Worm (Caenorhabditis elegans) whole organism, mixed stage, embryonic: ENCODE measurements around the gene srh-137.

ENCODE experiments used
- M03D4.4 ChIP-seq: sonication (generic microtip); optimal IDR thresholded peaks from 2 replicates; lab custom pipeline; 2017; ENCODE audit warnings: mild to moderate bottlenecking, missing genetic modification characterization, missing compliant biosample characterization
- bed-3 ChIP-seq: fragments of 200-800 bp; sonication (Bioruptor generic); optimal IDR thresholded peaks from 3 replicates; lab custom pipeline; 2018; ENCODE audit warnings: mild to moderate bottlenecking, missing genetic modification characterization, moderate library complexity, missing compliant biosample characterization
- blmp-1 ChIP-seq: fragments of 150-350 bp; optimal IDR thresholded peaks from 2 replicates; lab custom pipeline; 2014; ENCODE audit warnings: missing biosample characterization, missing genetic modification characterization
- ceh-39 ChIP-seq: fragments of 150-350 bp; optimal IDR thresholded peaks from 2 replicates; lab custom pipeline; 2014; ENCODE audit warnings: missing biosample characterization, missing genetic modification characterization
- ceh-43 ChIP-seq: fragments of 200-800 bp; sonication (Bioruptor generic); optimal IDR thresholded peaks from 2 replicates; lab custom pipeline; 2018; ENCODE audit warnings: mild to moderate bottlenecking, missing genetic modification characterization, moderate library complexity, missing compliant biosample characterization
- ceh-83 ChIP-seq: fragments of 200-800 bp; sonication (Bioruptor generic); optimal IDR thresholded peaks from 2 replicates; lab custom pipeline; 2018; ENCODE audit warnings: mild to moderate bottlenecking, missing genetic modification characterization, missing compliant biosample characterization
- cnd-1 ChIP-seq: fragments of 200-800 bp; sonication (Bioruptor generic); optimal IDR thresholded peaks from 2 replicates; lab custom pipeline; 2018; ENCODE audit warnings: mild to moderate bottlenecking, missing genetic modification characterization, missing compliant biosample characterization
- drap-1 ChIP-seq: fragments of 200-800 bp; sonication (Bioruptor generic); optimal IDR thresholded peaks from 3 replicates; lab custom pipeline; 2018; ENCODE audit warnings: mild to moderate bottlenecking, missing genetic modification characterization, missing compliant biosample characterization
- elt-1 ChIP-seq: sonication (generic microtip); optimal IDR thresholded peaks from 2 replicates; lab custom pipeline; 2017; ENCODE audit warnings: missing genetic modification characterization, mild to moderate bottlenecking, missing compliant biosample characterization, antibody characterized with exemption, moderate library complexity, borderline replicate concordance; ENCODE audit not compliant: insufficient read depth
- elt-3 ChIP-seq: fragments of 150-350 bp; optimal IDR thresholded peaks from 2 replicates; lab custom pipeline; 2014; ENCODE audit warnings: missing biosample characterization, missing genetic modification characterization
- ham-2 ChIP-seq: fragments of 200-800 bp; sonication (Bioruptor generic); optimal IDR thresholded peaks from 2 replicates; lab custom pipeline; 2018; ENCODE audit warnings: mild to moderate bottlenecking, missing genetic modification characterization, missing compliant biosample characterization
- hlh-1 ChIP-seq: fragments of 150-350 bp; optimal IDR thresholded peaks from 2 replicates; lab custom pipeline; 2014; ENCODE audit warnings: missing biosample characterization, missing genetic modification reagents, missing genetic modification characterization
- lin-13 ChIP-seq: fragments of 150-350 bp; optimal IDR thresholded peaks from 2 replicates; lab custom pipeline; 2014; ENCODE audit warnings: missing biosample characterization, missing genetic modification characterization
- lin-32 ChIP-seq: fragments of 200-800 bp; sonication (Bioruptor generic); optimal IDR thresholded peaks from 2 replicates; lab custom pipeline; 2018; ENCODE audit warnings: mild to moderate bottlenecking, missing genetic modification characterization, missing compliant biosample characterization
- lsy-2 ChIP-seq: fragments of 150-350 bp; optimal IDR thresholded peaks from 2 replicates; lab custom pipeline; 2014; ENCODE audit warnings: missing biosample characterization, missing genetic modification characterization
- mab-5 ChIP-seq: fragments of 150-350 bp; optimal IDR thresholded peaks from 2 replicates; lab custom pipeline; 2014; ENCODE audit warnings: missing biosample characterization, missing genetic modification characterization
- mep-1 ChIP-seq: fragments of 150-350 bp; optimal IDR thresholded peaks from 2 replicates; lab custom pipeline; 2017; ENCODE audit warnings: missing biosample characterization, missing genetic modification reagents, missing genetic modification characterization, inconsistent platforms
- mls-2 ChIP-seq: sonication (generic microtip); optimal IDR thresholded peaks from 2 replicates; lab custom pipeline; 2016; ENCODE audit warnings: mild to moderate bottlenecking, missing genetic modification characterization, moderate library complexity, missing compliant biosample characterization
- nhr-12 ChIP-seq: fragments of 150-350 bp; optimal IDR thresholded peaks from 2 replicates; lab custom pipeline; 2014; ENCODE audit warnings: missing biosample characterization, missing genetic modification characterization
- nhr-2 ChIP-seq: fragments of 150-350 bp; optimal IDR thresholded peaks from 2 replicates; lab custom pipeline; 2014; ENCODE audit warnings: missing biosample characterization, missing genetic modification characterization
- nhr-237 ChIP-seq: fragments of 150-350 bp; optimal IDR thresholded peaks from 2 replicates; lab custom pipeline; 2014; ENCODE audit warnings: missing biosample characterization, missing genetic modification characterization
- nhr-76 ChIP-seq: sonication (generic microtip); optimal IDR thresholded peaks from 2 replicates; lab custom pipeline; 2017; ENCODE audit warnings: missing biosample characterization, missing genetic modification characterization
- pha-4 ChIP-seq: fragments of 150-350 bp; optimal IDR thresholded peaks from 2 replicates; lab custom pipeline; 2018; ENCODE audit warnings: missing biosample characterization, missing genetic modification reagents, missing genetic modification characterization
- sem-2 ChIP-seq: fragments of 200-800 bp; sonication (Bioruptor generic); optimal IDR thresholded peaks from 2 replicates; lab custom pipeline; 2018; ENCODE audit warnings: mild to moderate bottlenecking, missing genetic modification characterization, missing compliant biosample characterization
- snpc-4 ChIP-seq: fragments of 150-350 bp; optimal IDR thresholded peaks from 2 replicates; lab custom pipeline; 2014; ENCODE audit warnings: missing biosample characterization, missing genetic modification characterization
- sptf-1 ChIP-seq: sonication (generic microtip); optimal IDR thresholded peaks from 2 replicates; lab custom pipeline; 2017; ENCODE audit warnings: mild to moderate bottlenecking, missing genetic modification characterization, moderate library complexity, missing compliant biosample characterization
- unc-120 ChIP-seq: sonication (generic microtip); optimal IDR thresholded peaks from 2 replicates; lab custom pipeline; 2017; ENCODE audit warnings: missing genetic modification characterization, missing compliant biosample characterization; ENCODE audit not compliant: poor library complexity, severe bottlenecking
- unc-62 ChIP-seq: fragments of 150-350 bp; optimal IDR thresholded peaks from 2 replicates; lab custom pipeline; 2014; ENCODE audit warnings: missing biosample characterization, missing genetic modification reagents, missing genetic modification characterization
- zip-8 ChIP-seq: fragments of 150-350 bp; optimal IDR thresholded peaks from 2 replicates; lab custom pipeline; 2014; ENCODE audit warnings: missing biosample characterization, missing genetic modification characterization
- ztf-11 ChIP-seq: fragments of 150-350 bp; optimal IDR thresholded peaks from 2 replicates; lab custom pipeline; 2014; ENCODE audit warnings: missing biosample characterization, missing genetic modification characterization

Gene srh-137

DNA sequence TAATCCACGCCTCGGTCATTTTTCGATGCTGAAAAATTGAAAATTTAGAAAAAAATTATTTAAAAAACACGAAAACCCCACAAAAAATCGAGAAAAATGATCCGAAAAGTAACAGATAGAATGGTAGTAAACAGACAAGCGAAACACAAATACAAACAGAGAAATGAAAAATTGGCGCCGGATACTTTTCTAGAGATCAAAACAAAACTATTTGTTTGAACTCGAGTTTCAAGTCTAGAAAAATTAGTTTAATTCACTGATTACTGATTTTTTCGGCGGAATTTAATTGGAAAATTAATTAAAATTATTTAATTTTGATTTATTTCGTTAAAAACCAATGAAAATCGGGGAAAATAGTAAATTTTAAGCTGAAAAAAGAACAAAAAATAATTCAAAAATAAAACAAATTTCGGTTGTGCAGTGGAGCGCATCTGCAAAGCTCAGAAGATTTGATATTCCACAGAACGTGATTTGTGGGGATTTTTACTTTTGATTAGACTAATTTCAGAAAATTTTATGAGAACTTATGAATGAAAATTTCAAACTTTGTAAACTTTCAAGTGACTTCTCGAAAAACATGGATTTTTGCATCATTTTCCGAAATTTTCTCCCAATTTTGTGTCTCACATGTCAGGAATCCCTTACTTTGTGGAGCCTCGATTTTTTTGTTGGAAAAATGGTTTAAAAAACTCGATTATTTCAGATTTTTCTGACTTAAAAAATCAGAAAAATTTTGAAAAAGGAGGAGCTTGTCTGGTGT lies 29.9 kb upstream of the srh-137 start, which contains the start of gene gyg-2:
gyg-2 (minus strand) TSS at position 28 of the 760 bp plus-strand sequence.
- TF ChIP-seq lin-13 (tag; lab: Kevin White, UChicago) (no peak), hlh-1 (no peak), ham-2 (GFP tag; lab: Kevin White, UChicago) (no peak), nhr-76 (tag; lab: Kevin White, UChicago) (no peak), elt-1 (tag; lab: Kevin White, UChicago) (no peak), M03D4.4 (tag; lab: Kevin White, UChicago) (no peak), zip-8 (tag; lab: Kevin White, UChicago) (no peak), snpc-4 (no peak), mls-2 (tag; lab: Kevin White, UChicago) (no peak), sem-2 (GFP tag; lab: Kevin White, UChicago) (no peak), lin-32 (GFP tag; lab: Kevin White, UChicago) (no peak), unc-62 (no peak), bed-3 (GFP tag; lab: Kevin White, UChicago) (no peak), mep-1 (tag; lab: Kevin White, UChicago) (no peak), ztf-11 (tag; lab: Kevin White, UChicago) (no peak), blmp-1 (tag; lab: Kevin White, UChicago) (no peak), ceh-83 (GFP tag; lab: Kevin White, UChicago) (no peak), unc-120 (tag; lab: Kevin White, UChicago) (no peak), drap-1 (GFP tag; lab: Kevin White, UChicago) (no peak)

DNA sequence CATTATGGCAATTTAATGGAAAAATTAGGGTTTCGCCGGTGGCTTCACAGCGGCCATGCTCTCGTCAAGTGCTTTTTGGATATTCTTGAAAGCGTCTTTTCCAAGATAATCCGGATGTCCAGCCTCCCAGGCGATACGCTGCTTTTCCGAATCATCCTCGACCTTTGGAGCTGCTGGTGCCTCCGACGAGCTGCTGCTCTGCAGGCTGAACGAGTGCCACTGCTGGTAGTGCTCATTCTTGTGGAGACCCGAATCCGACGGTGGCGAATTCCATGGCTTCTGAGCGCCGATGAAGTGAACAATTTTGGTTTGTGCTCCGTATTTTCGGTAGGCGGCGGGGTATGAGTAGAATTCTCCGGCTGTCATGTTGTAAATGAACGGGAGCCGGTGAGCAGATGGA lies 28.7 kb upstream of the srh-137 start:
- no peak for TF ChIP-seq ztf-11 (tag; lab: Kevin White, UChicago)

DNA sequence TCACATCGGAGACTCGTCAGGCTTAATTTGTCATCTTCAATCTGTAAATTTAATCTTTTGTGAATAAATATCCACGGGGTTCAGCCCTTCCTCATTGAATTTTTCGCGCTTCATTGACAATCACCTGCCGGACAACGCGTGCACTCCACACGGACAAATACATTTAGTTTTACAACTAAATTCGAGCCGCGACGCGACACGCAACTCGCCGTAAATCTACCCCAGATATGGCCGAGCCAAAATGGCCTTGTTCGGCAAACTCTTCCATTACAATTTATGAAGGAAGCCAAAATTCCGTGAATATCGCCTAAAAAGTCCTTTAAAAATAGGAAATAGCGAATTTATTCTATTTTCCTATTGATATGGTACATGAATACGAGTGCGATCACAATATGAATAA lies 28.3 kb upstream of the srh-137 start:
- TF ChIP-seq nhr-12 (no peak), lin-32 (GFP tag; lab: Kevin White, UChicago) (no peak), lsy-2 (tag; lab: Kevin White, UChicago) (no peak), mep-1 (tag; lab: Kevin White, UChicago) (no peak), elt-3 (tag; lab: Kevin White, UChicago) (no peak), unc-120 (tag; lab: Kevin White, UChicago) (no peak), ceh-83 (GFP tag; lab: Kevin White, UChicago) (no peak)

DNA sequence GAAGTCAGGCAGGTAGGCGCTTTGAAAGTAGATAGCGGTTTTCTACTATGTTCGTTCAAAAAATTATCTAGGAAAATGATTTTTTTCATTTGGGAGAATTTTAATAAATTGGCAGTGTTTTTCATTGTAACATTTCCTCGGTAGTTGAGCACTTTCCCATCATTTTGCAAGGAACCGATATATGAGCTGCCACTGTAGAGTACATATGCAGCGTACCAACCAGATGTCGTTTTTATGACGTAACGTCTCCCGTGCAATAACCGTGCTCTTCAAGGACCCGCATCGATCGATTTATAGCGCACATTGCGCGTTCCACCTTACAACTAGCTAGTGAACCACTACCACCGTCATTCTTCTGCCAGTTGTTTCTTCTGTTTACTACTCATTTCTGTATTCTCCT lies 25.6 kb upstream of the srh-137 start, which contains the start of gene T25E12.6:
T25E12.6 (plus strand) TSS at position 301 of the 400 bp plus-strand sequence.
- TF ChIP-seq elt-1 (tag; lab: Kevin White, UChicago) (no peak), zip-8 (tag; lab: Kevin White, UChicago) (peak; percentile 41), ceh-39 (tag; lab: Kevin White, UChicago) (peak; percentile 25), cnd-1 (tag; lab: Kevin White, UChicago) (peak; percentile 46)

DNA sequence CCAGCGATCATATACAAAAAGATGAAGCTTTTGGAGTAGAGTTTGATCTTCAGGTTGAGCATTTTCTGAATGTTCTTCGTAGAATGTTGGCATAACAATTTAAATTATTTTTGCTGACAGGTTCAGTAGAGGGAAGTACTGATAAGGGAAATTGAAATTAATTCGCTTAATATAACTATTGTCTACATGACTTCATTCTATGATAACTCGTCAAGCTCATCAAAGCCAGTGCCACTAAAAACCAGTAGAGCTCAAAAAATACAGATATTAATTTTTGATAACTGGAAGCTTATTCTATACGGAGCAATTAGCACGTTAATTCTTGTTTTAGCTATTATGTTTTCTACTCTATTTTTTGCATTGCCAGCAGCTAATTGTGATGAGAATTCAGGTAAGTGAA lies 22.6 kb upstream of the srh-137 start, which contains the start of the genes clec-29 and clec-39:
clec-29 (minus strand) TSS at position 101 of the 400 bp plus-strand sequence.
clec-39 (plus strand) TSS at position 169 of the 400 bp plus-strand sequence.
- no peak for TF ChIP-seq ceh-39 (tag; lab: Kevin White, UChicago)
- TF ChIP-seq blmp-1 (tag; lab: Kevin White, UChicago), result no peak
- no peak for TF ChIP-seq mab-5 (tag; lab: Kevin White, UChicago)
- TF ChIP-seq lsy-2 (tag; lab: Kevin White, UChicago), result no peak
- no peak for TF ChIP-seq sptf-1 (tag; lab: Kevin White, UChicago)
- no peak for TF ChIP-seq sem-2 (GFP tag; lab: Kevin White, UChicago)
- TF ChIP-seq elt-1 (tag; lab: Kevin White, UChicago), result no peak

DNA sequence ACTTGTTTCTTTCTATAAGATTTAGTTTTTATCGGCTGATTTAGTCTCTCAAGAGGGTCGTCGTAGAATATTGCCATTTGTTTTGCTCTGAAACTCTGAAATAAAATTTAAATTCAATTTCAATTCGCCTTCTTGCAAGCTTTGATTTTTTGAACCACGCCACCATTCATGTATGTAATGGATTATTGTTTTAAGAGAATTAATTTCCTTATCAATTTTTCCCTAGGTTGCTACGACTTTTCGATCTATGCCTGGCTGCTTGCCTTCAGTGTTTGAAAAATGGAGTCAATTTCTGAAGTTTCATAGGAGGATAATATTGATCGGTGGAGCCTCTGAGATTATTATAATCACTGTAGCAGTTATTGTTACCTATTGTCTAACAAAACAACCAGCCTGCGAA lies 19.0 kb upstream of the srh-137 start, which contains the start of the genes clec-38 and clec-34:
clec-38 (minus strand) TSS at position 101 of the 400 bp plus-strand sequence.
clec-34 (plus strand) TSS at position 248 of the 400 bp plus-strand sequence.
- TF ChIP-seq pha-4, result no peak
- TF ChIP-seq mep-1 (tag; lab: Kevin White, UChicago), result no peak
- TF ChIP-seq ceh-83 (GFP tag; lab: Kevin White, UChicago), result no peak
- TF ChIP-seq hlh-1, result no peak
- no peak for TF ChIP-seq bed-3 (GFP tag; lab: Kevin White, UChicago)
- no peak for TF ChIP-seq nhr-12
- no peak for TF ChIP-seq nhr-2 (tag; lab: Kevin White, UChicago)
- no peak for TF ChIP-seq zip-8 (tag; lab: Kevin White, UChicago)
- no peak for TF ChIP-seq sptf-1 (tag; lab: Kevin White, UChicago)
- no peak for TF ChIP-seq ceh-43 (GFP tag; lab: Kevin White, UChicago)
- TF ChIP-seq snpc-4, result no peak
- no peak for TF ChIP-seq blmp-1 (tag; lab: Kevin White, UChicago)
- TF ChIP-seq nhr-237 (tag; lab: Kevin White, UChicago), result no peak
